Worm (Caenorhabditis elegans) whole organism, L3 larva: Measurements from ENCODE around the gene math-14.

Experiments used
- ceh-9 ChIP-seq: sonication (generic microtip); optimal IDR thresholded peaks from 2 replicates; lab custom pipeline; 2018; ENCODE audit warnings: missing biosample characterization, missing genetic modification characterization
- lin-15B ChIP-seq: fragments of 150-350 bp; optimal IDR thresholded peaks from 2 replicates; lab custom pipeline; 2014; ENCODE audit warnings: missing biosample characterization, missing genetic modification characterization
- nhr-11 ChIP-seq: fragments of 150-350 bp; optimal IDR thresholded peaks from 2 replicates; lab custom pipeline; 2014; ENCODE audit warnings: missing biosample characterization, missing genetic modification characterization
- nhr-77 ChIP-seq: fragments of 150-350 bp; optimal IDR thresholded peaks from 2 replicates; lab custom pipeline; 2014; ENCODE audit warnings: missing biosample characterization, missing genetic modification characterization
- unc-39 ChIP-seq: sonication (generic microtip); optimal IDR thresholded peaks from 4 replicates; lab custom pipeline; 2017; ENCODE audit warnings: missing biosample characterization, missing genetic modification characterization
- unc-62 ChIP-seq: fragments of 150-350 bp; sonication (generic microtip); optimal IDR thresholded peaks from 4 replicates; lab custom pipeline; 2014; ENCODE audit warnings: missing biosample characterization, missing genetic modification reagents, missing genetic modification characterization

ce11 chrII:1850299-1850698 is 18.9 kb upstream of the math-14 start, which contains the start of gene fbxb-96:
- TF ChIP-seq nhr-11 (tag; lab: Kevin White, UChicago) (no peak), unc-62 (no peak), lin-15B (no peak), unc-39 (no peak), ceh-9 (tag; lab: Kevin White, UChicago) (no peak), nhr-77 (tag; lab: Kevin White, UChicago) (no peak)
